Worm (Caenorhabditis elegans): ENCODE data around the gene tgt-2.

tgt-2 gene

DNA sequence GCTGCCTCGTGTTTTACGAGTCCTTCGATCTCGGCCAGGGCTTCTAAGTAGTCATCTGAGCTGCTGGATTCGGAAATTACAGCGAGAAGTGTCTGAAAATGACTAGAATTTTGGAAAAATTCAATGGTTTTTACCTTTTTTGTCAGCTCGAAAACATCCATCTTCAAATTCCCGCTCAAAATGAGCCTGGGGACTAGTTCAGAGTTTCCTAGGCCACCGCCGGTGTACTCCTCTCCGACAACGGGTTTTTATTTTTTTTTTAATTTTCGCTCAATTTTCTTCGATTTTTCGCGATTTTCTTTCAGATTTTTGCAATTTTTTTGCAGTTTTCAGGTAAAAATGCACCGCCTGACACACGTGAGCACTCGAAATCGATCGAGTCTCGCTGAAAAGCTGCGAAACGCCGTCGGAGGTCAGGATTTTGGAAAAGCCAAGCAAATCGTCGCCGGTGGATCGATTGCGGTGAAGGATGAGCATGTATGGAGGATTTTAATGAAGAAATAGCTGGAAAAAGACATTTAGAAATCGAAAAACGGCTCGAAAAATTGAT is 17.1 kb upstream of the tgt-2 start, which contains the start of the genes mrps-35 and sws-1 (continued):
- TF ChIP-seq set-16 (GFP tag; IDR thresholded peaks at IDR 0.05) (0 out of 2 replicates have a peak, but pooled peaks have one; percentile 9), dmd-6 (GFP tag; IDR thresholded peaks at IDR 0.05) (peak; percentile 64), pqm-1 (tag; optimal IDR thresholded peaks at IDR 0.05) (no peak), lsy-2 (tag; optimal IDR thresholded peaks at IDR 0.05) (peak in 1 of 2 experiments; percentile 77), hmg-1.1 (GFP tag; IDR thresholded peaks at IDR 0.05) (0 out of 2 replicates have a peak, but pooled peaks have one; percentile 38), Y48G9A.11 (GFP tag; IDR thresholded peaks at IDR 0.05) (peak; percentile 68), mes-2 (tag; optimal IDR thresholded peaks at IDR 0.05; ENCODE audit: poor library complexity, severe bottlenecking) (peak; percentile 99), ZK337.2 (GFP tag; IDR thresholded peaks at IDR 0.05) (peak; percentile 92), pha-4 (GFP tag; IDR thresholded peaks at IDR 0.05) (0 out of 2 replicates have a peak, but pooled peaks have one; percentile 39), pha-4 (tag; optimal IDR thresholded peaks at IDR 0.05) (no peak), dpl-1 (GFP tag; optimal IDR thresholded peaks at IDR 0.05) (peak; percentile 96), snpc-1.2 (GFP tag; IDR thresholded peaks at IDR 0.05) (0 out of 2 replicates have a peak, but pooled peaks have one; percentile 30), duxl-1 (tag; optimal IDR thresholded peaks at IDR 0.05; ENCODE audit: poor library complexity) (peak; percentile 70), unc-62 (GFP tag; optimal IDR thresholded peaks at IDR 0.05 in 1 of 2) (peak in 1 of 2 experiments; percentile 11), unc-62 (tag; optimal IDR thresholded peaks at IDR 0.05) (no peak), dmd-8 (GFP tag; IDR thresholded peaks at IDR 0.05) (no peak), dmd-9 (GFP tag; IDR thresholded peaks at IDR 0.05) (peak; percentile 92), zip-11 (GFP tag; IDR thresholded peaks at IDR 0.05) (no peak), egl-43 (GFP tag; IDR thresholded peaks at IDR 0.05) (no peak), F49E8.2 (tag; optimal IDR thresholded peaks at IDR 0.05; ENCODE audit: borderline replicate concordance) (peak; percentile 47), hif-1 (tag; optimal IDR thresholded peaks at IDR 0.05) (peak in 1 of 2 experiments; percentile 87), nhr-6 (tag; optimal IDR thresholded peaks at IDR 0.05) (peak; percentile 67), rbr-2 (tag; optimal IDR thresholded peaks at IDR 0.05) (peak; percentile 37)

DNA sequence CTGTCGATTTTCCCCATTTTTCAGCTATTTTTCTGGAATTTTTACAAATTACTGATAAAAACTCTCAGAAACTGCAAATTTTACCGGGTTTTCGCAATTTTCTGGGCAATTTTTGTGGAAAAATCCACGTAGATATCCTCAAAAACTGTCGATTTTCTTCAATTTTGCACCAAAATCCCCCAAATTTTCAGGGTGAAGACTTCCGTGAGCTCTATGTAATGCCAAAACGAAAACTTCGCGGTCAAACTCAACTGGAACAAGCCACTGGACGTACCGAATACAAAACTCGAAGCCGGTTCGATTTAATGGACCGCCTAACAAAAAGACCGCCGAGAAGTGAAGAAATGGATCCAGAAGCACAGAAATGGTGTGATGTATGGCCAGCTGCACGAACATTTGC is 16.4 kb upstream of the tgt-2 start:
- TF ChIP-seq skn-1 (tag; optimal IDR thresholded peaks at IDR 0.05): no peak
- no peak for TF ChIP-seq dmd-6 (GFP tag; IDR thresholded peaks at IDR 0.05)
- no peak for TF ChIP-seq F37D6.2 (tag; optimal IDR thresholded peaks at IDR 0.05)
- peak; percentile 66 for TF ChIP-seq aha-1 (tag)
- TF ChIP-seq hlh-30 (tag; optimal IDR thresholded peaks at IDR 0.05; ENCODE audit: insufficient read depth): no peak

DNA sequence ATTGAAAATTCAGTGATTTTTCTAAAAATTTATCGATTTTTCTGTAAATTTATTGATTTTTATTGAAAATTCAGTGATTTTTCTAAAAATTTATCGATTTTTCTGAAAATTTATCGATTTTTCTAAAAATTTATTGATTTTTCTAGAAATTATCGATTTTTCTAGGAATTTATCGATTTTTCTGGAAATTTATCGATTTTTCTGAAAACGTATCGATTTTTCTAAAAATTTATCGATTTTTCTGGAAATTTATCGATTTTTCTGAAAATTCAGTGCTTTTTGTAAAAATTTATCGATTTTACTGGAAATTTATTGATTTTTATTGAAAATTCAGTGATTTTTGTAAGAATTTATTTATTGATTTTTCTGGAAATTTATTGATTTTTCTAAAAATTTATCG is 13.5 kb upstream of the tgt-2 start:
- peak; percentile 41 for TF ChIP-seq ceh-28 (tag; optimal IDR thresholded peaks at IDR 0.05)

DNA sequence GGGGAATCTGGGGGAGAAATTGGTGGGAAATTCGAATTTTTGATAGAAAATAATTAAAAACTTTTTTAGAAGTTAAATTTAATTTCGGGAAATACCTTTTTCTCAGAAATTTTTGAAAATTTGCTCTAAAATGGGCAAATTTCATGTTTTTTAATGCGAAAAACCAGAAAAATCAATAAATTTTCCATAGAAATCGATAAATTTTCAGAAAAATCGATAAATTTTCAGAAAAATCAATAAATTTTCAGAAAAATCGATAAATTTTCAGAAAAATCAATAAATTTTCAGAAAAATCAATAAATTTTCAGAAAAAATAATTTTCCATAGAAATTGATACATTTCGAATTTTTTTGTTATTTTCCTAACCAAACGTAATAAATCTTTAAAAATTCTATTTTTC is 12.0 kb upstream of the tgt-2 start:
- peak; percentile 71 for TF ChIP-seq ceh-28 (tag; optimal IDR thresholded peaks at IDR 0.05)
- TF ChIP-seq skn-1 (tag; optimal IDR thresholded peaks at IDR 0.05): no peak
- no peak for TF ChIP-seq D1046.2 (GFP tag; IDR thresholded peaks at IDR 0.05)
- TF ChIP-seq lin-15B (tag; optimal IDR thresholded peaks at IDR 0.05): no peak
- no peak for TF ChIP-seq spr-3 (GFP tag; optimal IDR thresholded peaks at IDR 0.05)
- TF ChIP-seq zfp-3 (GFP tag; conservative IDR thresholded peaks at IDR 0.05): no peak
- TF ChIP-seq madf-5 (GFP tag; IDR thresholded peaks at IDR 0.05): no peak
